Fruit fly (Drosophila melanogaster) Kc167 (cell line): Measurements from ENCODE around the gene CG32547.

ENCODE experiments used
- Myc ChIP-seq: fragments of >200 bp; optimal IDR thresholded peaks from 2 replicates; lab custom pipeline; 2017; ENCODE audit warnings: missing external identifiers
- Sin3A ChIP-seq: fragments of >200 bp; optimal IDR thresholded peaks from 2 replicates; lab custom pipeline; 2018; ENCODE audit warnings: missing external identifiers
- insv ChIP-seq: fragments of >200 bp; optimal IDR thresholded peaks from 3 replicates; lab custom pipeline; 2018; ENCODE audit warnings: missing external identifiers

dm6 chrX:18514767-18515166 lies 35.5 kb upstream of the CG32547 start, which contains the start of gene CG6470:
- TF ChIP-seq Myc (lab: Kevin White, UChicago) = no peak
- TF ChIP-seq Sin3A (lab: Kevin White, UChicago) = no peak
- TF ChIP-seq insv (lab: Kevin White, UChicago) = no peak
